Fruit fly (Drosophila melanogaster): Measurements from ENCODE around the gene nub.

- no peak for TF ChIP-seq CG14711 (tag; optimal IDR thresholded peaks at IDR 0.05)
- TF ChIP-seq CG11617 (GFP tag; optimal IDR thresholded peaks at IDR 0.05), result no peak
- TF ChIP-seq cnc (optimal IDR thresholded peaks at IDR 0.05), result no peak
- TF ChIP-seq toe (GFP tag; optimal IDR thresholded peaks at IDR 0.05), result no peak
- no peak for TF ChIP-seq cic (GFP tag; optimal IDR thresholded peaks at IDR 0.05)
- no peak for TF ChIP-seq Crg-1 (GFP tag; optimal IDR thresholded peaks at IDR 0.05)
- no peak for TF ChIP-seq CG7045 (GFP tag; optimal IDR thresholded peaks at IDR 0.05)
- TF ChIP-seq CG5204 (GFP tag; optimal IDR thresholded peaks at IDR 0.05), result no peak
- no peak for TF ChIP-seq tj (GFP tag; optimal IDR thresholded peaks at IDR 0.05)
- TF ChIP-seq Hr96 (GFP tag; optimal IDR thresholded peaks at IDR 0.05), result no peak
- no peak for TF ChIP-seq ovo (GFP tag; optimal IDR thresholded peaks at IDR 0.05)
- TF ChIP-seq kay (GFP tag; ENCODE audit: borderline replicate concordance), result no peak
These were observed 8.3 kb upstream of the nub start for dm6 chr2L:12579089-12579488.

All from whole organism, adult.